Worm (Caenorhabditis elegans): ENCODE data around the gene clc-5.

Gene clc-5

ce11 chrX:7480756-7481155 lies 47.4 kb downstream of the clc-5 start, which contains the start of gene F48E3.9:
TSS of gene F48E3.9 (plus strand) at chrX:7481056.
- TF ChIP-seq ama-1 (optimal IDR thresholded peaks at IDR 0.05) (no peak), ama-1 (GFP tag; optimal IDR thresholded peaks at IDR 0.05) (no peak), ztf-3 (GFP tag; optimal IDR thresholded peaks at IDR 0.05) (no peak), zim-3 (tag; optimal IDR thresholded peaks at IDR 0.05) (no peak), K12H6.12 (tag; optimal IDR thresholded peaks at IDR 0.05) (no peak), efl-1 (GFP tag; optimal IDR thresholded peaks at IDR 0.05) (no peak), hmg-1.2 (GFP tag; IDR thresholded peaks at IDR 0.05) (no peak), ztf-6 (GFP tag; IDR thresholded peaks at IDR 0.05) (no peak), lin-40 (tag; optimal IDR thresholded peaks at IDR 0.05) (no peak), ccch-3 (GFP tag; optimal IDR thresholded peaks at IDR 0.05) (no peak)

Data from whole organism, young adult.